Worm (Caenorhabditis elegans) whole organism, young adult: ENCODE measurements around the gene vars-1.

Experiments
- B0035.1 ChIP-seq: sonication (generic microtip); optimal IDR thresholded peaks from 2 replicates; lab custom pipeline; 2016; ENCODE audit warnings: missing genetic modification characterization, mild to moderate bottlenecking, missing compliant biosample characterization, missing genotype, missing genetic modification reagents
- C06A6.2 ChIP-seq: fragments of 200-800 bp; sonication (Bioruptor generic); conservative IDR thresholded peaks from 2 replicates; pipeline ENCODE4 v1.3.6; 2022; ENCODE audit warnings: missing genetic modification characterization, missing compliant biosample characterization
- F52B5.7 ChIP-seq: sonication (generic microtip); optimal IDR thresholded peaks from 2 replicates; lab custom pipeline; 2016; ENCODE audit warnings: mild to moderate bottlenecking, missing genetic modification characterization, missing compliant biosample characterization
- Y53G8AR.9 ChIP-seq: fragments of 200-800 bp; sonication (Bioruptor generic); conservative IDR thresholded peaks from 2 replicates; pipeline ENCODE4 v1.3.6; 2022; ENCODE audit warnings: missing genetic modification reagents, missing genetic modification characterization, missing compliant biosample characterization
- attf-5 ChIP-seq: fragments of 200-800 bp; sonication (Bioruptor generic); optimal IDR thresholded peaks from 2 replicates; lab custom pipeline; 2018; ENCODE audit warnings: mild to moderate bottlenecking, missing genetic modification characterization, missing compliant biosample characterization
- attf-6 ChIP-seq: fragments of 200-800 bp; sonication (Bioruptor generic); IDR thresholded peaks from 2 replicates; pipeline ENCODE4 v1.3.6; 2022; ENCODE audit warnings: missing genetic modification reagents, missing genetic modification characterization, missing compliant biosample characterization
- cebp-1 ChIP-seq, 2 experiments: fragments of 200-800 bp in 1 of 2; sonication (Bioruptor generic) in 1 of 2; sonication (generic microtip) in 1 of 2; IDR thresholded peaks in 1 of 2; optimal IDR thresholded peaks in 1 of 2; 2 replicates each; pipeline versions ENCODE4 v1.3.6 to Lab custom; 2017 to 2022; ENCODE audit warnings: missing compliant biosample characterization in 2 of 2, missing genetic modification characterization in 2 of 2, mild to moderate bottlenecking in 1 of 2, missing genetic modification reagents in 1 of 2, moderate library complexity in 1 of 2
- cebp-2 ChIP-seq: fragments of 200-800 bp; sonication (Bioruptor generic); IDR thresholded peaks from 2 replicates; pipeline ENCODE4 v1.3.6; 2022; ENCODE audit warnings: missing genetic modification characterization, missing compliant biosample characterization
- dox-1 ChIP-seq: fragments of 200-800 bp; sonication (Bioruptor generic); IDR thresholded peaks from 2 replicates; pipeline ENCODE4 v1.3.6; 2022; ENCODE audit warnings: missing genetic modification reagents, missing genetic modification characterization, missing compliant biosample characterization
- ekl-4 ChIP-seq: fragments of 200-800 bp; sonication (Bioruptor generic); IDR thresholded peaks from 2 replicates; pipeline ENCODE4 v1.3.6; 2022; ENCODE audit warnings: missing genetic modification reagents, missing genetic modification characterization, missing compliant biosample characterization
- hmg-1.2 ChIP-seq: fragments of 200-800 bp; sonication (Bioruptor generic); IDR thresholded peaks from 2 replicates; pipeline ENCODE4 v1.3.6; 2022; ENCODE audit warnings: missing genetic modification reagents, missing genetic modification characterization, missing compliant biosample characterization
- hsf-1 ChIP-seq: fragments of 200-800 bp; sonication (Bioruptor generic); IDR thresholded peaks from 2 replicates; pipeline ENCODE4 v1.3.6; 2022; ENCODE audit warnings: missing genetic modification reagents, missing genetic modification characterization, missing compliant biosample characterization
- lin-26 ChIP-seq: fragments of 200-800 bp; sonication (Bioruptor generic); IDR thresholded peaks from 2 replicates; pipeline ENCODE4 v1.3.6; 2022; ENCODE audit warnings: missing genetic modification reagents, missing genetic modification characterization, missing compliant biosample characterization
- lir-1 ChIP-seq: fragments of 200-800 bp; sonication (Bioruptor generic); conservative IDR thresholded peaks from 2 replicates; pipeline ENCODE4 v1.3.6; 2022; ENCODE audit warnings: missing genetic modification reagents, missing genetic modification characterization, missing compliant biosample characterization
- lsl-1 ChIP-seq: fragments of 200-800 bp; sonication (Bioruptor generic); optimal IDR thresholded peaks from 2 replicates; lab custom pipeline; 2018; ENCODE audit warnings: mild to moderate bottlenecking, missing genetic modification characterization, moderate library complexity, missing compliant biosample characterization
- madf-6 ChIP-seq: fragments of 200-800 bp; sonication (Bioruptor generic); IDR thresholded peaks from 2 replicates; pipeline ENCODE4 v1.3.6; 2022; ENCODE audit warnings: missing genetic modification reagents, missing genetic modification characterization, missing compliant biosample characterization
- mcd-1 ChIP-seq: fragments of 200-800 bp; sonication (Bioruptor generic); IDR thresholded peaks from 2 replicates; pipeline ENCODE4 v1.3.6; 2022; ENCODE audit warnings: missing genetic modification reagents, missing genetic modification characterization, missing compliant biosample characterization
- mxl-1 ChIP-seq: sonication (generic microtip); optimal IDR thresholded peaks from 2 replicates; lab custom pipeline; 2016; ENCODE audit warnings: missing genetic modification characterization, missing compliant biosample characterization
- nfyb-1 ChIP-seq: fragments of 200-800 bp; sonication (Bioruptor generic); IDR thresholded peaks from 2 replicates; pipeline ENCODE4 v1.3.6; 2022; ENCODE audit warnings: missing genetic modification reagents, missing genetic modification characterization, missing compliant biosample characterization
- nhr-80 ChIP-seq: sonication (generic microtip); optimal IDR thresholded peaks from 2 replicates; lab custom pipeline; 2016; ENCODE audit warnings: missing genetic modification characterization, missing compliant biosample characterization
- pbrm-1 ChIP-seq: fragments of 200-800 bp; sonication (Bioruptor generic); IDR thresholded peaks from 2 replicates; pipeline ENCODE4 v1.3.6; 2022; ENCODE audit warnings: missing genetic modification reagents, missing genetic modification characterization, missing compliant biosample characterization
- snpc-1.1 ChIP-seq: sonication (generic microtip); optimal IDR thresholded peaks from 2 replicates; lab custom pipeline; 2017; ENCODE audit warnings: missing genetic modification characterization, mild to moderate bottlenecking, missing compliant biosample characterization, antibody characterized with exemption, moderate library complexity, missing genotype, missing genetic modification reagents; ENCODE audit not compliant: insufficient read depth
- snpc-4 ChIP-seq, 5 experiments: fragments of 150-350 bp in 1 of 5; sonication (generic microtip) in 4 of 5; optimal IDR thresholded peaks; 2 replicates each; lab custom pipeline; 2014 to 2018; ENCODE audit warnings: missing genetic modification characterization in 5 of 5, missing biosample characterization in 3 of 5, antibody characterized with exemption in 2 of 5, mild to moderate bottlenecking in 2 of 5, missing compliant biosample characterization in 2 of 5, missing genotype in 2 of 5, moderate library complexity in 2 of 5, missing genetic modification reagents in 1 of 5
- unc-62 ChIP-seq: fragments of 150-350 bp; optimal IDR thresholded peaks from 2 replicates; lab custom pipeline; 2014; ENCODE audit warnings: missing biosample characterization, missing genetic modification reagents, missing genetic modification characterization
- xnd-1 ChIP-seq: sonication (generic microtip); optimal IDR thresholded peaks from 2 replicates; lab custom pipeline; 2016; ENCODE audit warnings: missing genotype, missing genetic modification reagents, missing genetic modification characterization, missing compliant biosample characterization
- zfh-2 ChIP-seq: fragments of 200-800 bp; sonication (Bioruptor generic); conservative IDR thresholded peaks from 2 replicates; pipeline ENCODE4 v1.3.6; 2022; ENCODE audit warnings: missing genetic modification reagents, missing genetic modification characterization, missing compliant biosample characterization

vars-1 gene

DNA sequence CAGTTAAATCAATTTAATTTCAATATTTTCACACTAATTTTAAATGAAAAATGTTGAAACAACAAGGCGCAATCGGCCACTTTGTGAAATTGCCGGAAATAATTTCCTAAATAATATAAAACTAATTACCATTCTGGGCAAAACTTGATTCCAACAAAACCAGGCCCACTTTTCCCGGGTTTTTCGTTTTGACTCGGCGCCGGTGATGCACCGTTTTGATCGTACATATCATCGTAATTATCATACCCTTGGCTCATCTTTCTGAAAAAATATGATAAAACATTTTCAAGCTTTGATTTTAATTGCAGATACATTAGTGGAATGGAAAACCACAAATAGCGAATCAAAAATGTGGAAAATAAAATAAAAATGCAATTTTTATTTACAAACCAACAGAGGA lies 19.2 kb upstream of the vars-1 start, which contains the start of gene rpb-9 (continued):
- no peak for TF ChIP-seq C06A6.2 (GFP tag; lab: Robert Waterston, UW)
- TF ChIP-seq hmg-1.2 (GFP tag; lab: Robert Waterston, UW) = peak; percentile 24; the same call in 1 of the 2 replicates
- TF ChIP-seq lin-26 (GFP tag; lab: Robert Waterston, UW) = no peak
- no peak for TF ChIP-seq zfh-2
- TF ChIP-seq hsf-1 (GFP tag; lab: Robert Waterston, UW) = 0 out of 2 replicates have a peak, but pooled peaks have one; percentile 30
- TF ChIP-seq snpc-1.1 (tag; lab: Kevin White, UChicago) = peak; percentile 10
- no peak for TF ChIP-seq snpc-4 (GFP tag; optimal IDR thresholded peaks at IDR 0.05; lab: Kevin White, UChicago)
- peak in 1 of 4 experiments; percentile 35 for TF ChIP-seq snpc-4 (tag; optimal IDR thresholded peaks at IDR 0.05; lab: Kevin White, UChicago)
- no peak for TF ChIP-seq Y53G8AR.9 (GFP tag; lab: Robert Waterston, UW)

DNA sequence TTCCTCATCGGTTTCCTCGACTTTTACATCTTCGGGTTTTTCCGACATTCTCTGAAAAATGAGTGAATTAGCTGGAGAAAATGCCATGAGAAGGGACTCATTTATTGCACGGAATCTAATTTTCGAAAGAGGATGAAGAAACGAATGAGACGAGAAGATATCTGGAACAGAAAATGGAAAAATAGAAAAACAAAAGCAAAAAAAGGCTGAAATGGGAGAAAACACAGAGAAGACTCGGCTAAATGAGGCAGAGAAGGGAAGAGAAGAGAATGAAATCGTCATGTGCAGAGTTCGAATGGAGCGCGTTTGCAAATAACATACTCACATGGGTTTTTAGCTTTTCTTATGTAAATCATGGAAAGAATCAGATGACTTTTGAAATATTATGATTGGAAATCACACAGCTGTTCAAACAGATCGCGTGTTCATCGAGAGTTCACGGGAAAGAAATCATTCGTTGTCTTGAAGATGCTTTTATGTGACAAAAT lies 17.3 kb upstream of the vars-1 start, which contains the start of gene Y97E10AR.6:
Gene Y97E10AR.6 (minus strand): TSS at position 51 of the 488 bp plus-strand sequence.
- TF ChIP-seq B0035.1 (tag; lab: Kevin White, UChicago) = no peak
- peak; percentile 34 for TF ChIP-seq attf-5 (GFP tag; lab: Kevin White, UChicago)
- TF ChIP-seq snpc-4 (GFP tag; optimal IDR thresholded peaks at IDR 0.05; lab: Kevin White, UChicago) = no peak
- TF ChIP-seq snpc-4 (tag; optimal IDR thresholded peaks at IDR 0.05; lab: Kevin White, UChicago) = peak in 1 of 4 experiments; percentile 39
- TF ChIP-seq mxl-1 (tag; lab: Kevin White, UChicago) = no peak
- TF ChIP-seq mcd-1 = peak; percentile 61
- TF ChIP-seq F52B5.7 (tag; lab: Kevin White, UChicago) = no peak
- TF ChIP-seq cebp-2 (GFP tag; lab: Robert Waterston, UW) = no peak
- no peak for TF ChIP-seq cebp-1 (GFP tag; IDR thresholded peaks at IDR 0.05; lab: Robert Waterston, UW)
- peak; percentile 9 for TF ChIP-seq cebp-1 (tag; optimal IDR thresholded peaks at IDR 0.05; lab: Kevin White, UChicago)
- TF ChIP-seq nhr-80 (tag; lab: Kevin White, UChicago) = peak; percentile 38
- no peak for TF ChIP-seq ekl-4 (GFP tag; lab: Robert Waterston, UW)

DNA sequence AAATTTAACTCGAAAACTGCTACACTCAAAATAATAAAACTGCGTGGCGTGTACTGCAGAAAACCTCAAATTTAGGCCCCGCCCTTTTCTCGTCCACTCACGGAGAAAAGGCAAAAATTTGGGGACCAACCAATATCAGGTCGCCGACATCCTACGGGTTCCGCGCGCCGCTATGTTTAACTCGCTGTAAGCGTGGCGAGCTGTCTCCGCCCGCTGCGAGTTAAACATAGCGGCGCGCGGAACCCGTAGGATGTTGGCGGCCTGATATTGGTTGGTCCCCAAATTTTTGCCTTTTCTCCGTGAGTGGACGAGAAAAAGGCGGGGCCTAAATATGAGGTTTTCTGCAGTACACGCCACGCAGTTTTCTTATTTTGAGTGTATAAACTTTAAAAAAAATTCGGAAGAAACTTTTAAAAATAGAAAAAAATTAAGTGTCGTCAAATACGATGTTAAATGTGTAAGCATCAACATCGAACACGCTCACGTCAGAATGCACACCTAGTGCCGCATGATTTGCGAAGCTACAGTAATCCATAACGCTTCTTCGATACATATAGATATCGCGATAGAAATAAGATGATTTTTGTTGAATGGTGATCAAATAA lies 16.4 kb upstream of the vars-1 start:
- TF ChIP-seq snpc-1.1 (tag; lab: Kevin White, UChicago) (peak; percentile 85), lin-26 (GFP tag; lab: Robert Waterston, UW) (0 out of 2 replicates have a peak, but pooled peaks have one; percentile 26), attf-6 (GFP tag; lab: Robert Waterston, UW) (peak; percentile 47; the same call in 1 of the 2 replicates), hmg-1.2 (GFP tag; lab: Robert Waterston, UW) (peak; percentile 82), lsl-1 (peak; percentile 35), pbrm-1 (GFP tag; lab: Robert Waterston, UW) (peak; percentile 63), xnd-1 (tag; lab: Kevin White, UChicago) (peak; percentile 3), madf-6 (GFP tag; lab: Robert Waterston, UW) (peak; percentile 8; the same call in 1 of the 2 replicates), hsf-1 (GFP tag; lab: Robert Waterston, UW) (peak; percentile 40; the same call in 1 of the 2 replicates), snpc-4 (GFP tag; optimal IDR thresholded peaks at IDR 0.05; lab: Kevin White, UChicago) (peak; percentile 74), snpc-4 (tag; optimal IDR thresholded peaks at IDR 0.05; lab: Kevin White, UChicago) (peak in 3 of 4 experiments; percentile 90 to 97 (median 95))

DNA sequence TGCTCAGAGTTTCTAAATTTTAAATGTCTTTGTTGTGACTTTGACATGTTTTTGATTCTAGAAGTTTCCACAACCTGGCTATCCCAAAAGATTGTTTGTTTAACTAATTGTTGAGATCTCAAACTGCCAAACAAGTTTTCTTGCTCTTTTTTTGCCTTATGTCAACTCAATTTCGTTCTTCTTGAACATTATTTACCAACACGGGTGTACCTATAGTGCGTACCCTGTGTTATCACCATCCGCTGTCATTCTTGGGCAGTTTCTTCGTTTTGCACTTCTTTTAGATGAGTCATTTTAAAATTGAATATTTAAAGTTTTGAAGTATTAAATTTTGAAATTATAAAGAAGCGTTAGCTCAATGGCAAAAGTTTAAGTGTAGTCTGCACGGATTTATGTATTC lies 14.3 kb upstream of the vars-1 start, which contains the start of gene sptl-2:
Gene sptl-2 (plus strand): TSS at position 280 of the 400 bp plus-strand sequence.
- no peak for TF ChIP-seq unc-62
- peak; percentile 31 for TF ChIP-seq nhr-80 (tag; lab: Kevin White, UChicago)

DNA sequence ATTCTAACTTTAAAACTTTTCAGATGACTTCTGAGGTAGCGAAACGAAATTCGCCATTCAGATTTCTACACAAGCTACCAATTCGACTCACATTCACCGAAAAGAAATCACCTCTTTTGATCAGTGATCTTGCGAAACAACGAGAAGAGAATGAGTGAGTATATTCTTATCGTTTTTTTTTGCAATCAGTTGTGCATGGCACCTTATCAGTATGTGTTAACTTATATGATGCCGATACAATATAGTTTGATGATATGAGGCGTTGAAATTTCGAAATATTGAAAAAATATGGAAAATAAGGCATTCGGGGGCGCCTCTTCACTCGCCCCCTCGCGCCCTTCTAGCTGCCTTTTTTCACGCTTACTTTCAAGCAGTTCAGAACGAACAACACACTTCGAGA lies 13.3 kb upstream of the vars-1 start:
- TF ChIP-seq pbrm-1 (GFP tag; lab: Robert Waterston, UW) (no peak), dox-1 (0 out of 2 replicates have a peak, but pooled peaks have one; percentile 19), nhr-80 (tag; lab: Kevin White, UChicago) (peak; percentile 84), cebp-1 (GFP tag; IDR thresholded peaks at IDR 0.05; lab: Robert Waterston, UW) (peak; percentile 56; the same call in 1 of the 2 replicates), cebp-1 (tag; optimal IDR thresholded peaks at IDR 0.05; lab: Kevin White, UChicago) (peak; percentile 72), nfyb-1 (GFP tag; lab: Robert Waterston, UW) (no peak), lir-1 (GFP tag; lab: Robert Waterston, UW) (no peak)
